Fruit fly (Drosophila melanogaster) whole organism, wandering third instar larva: ENCODE results near the gene Gyc32E.

Source experiments
- CG9705 ChIP-seq: fragments of 200-800 bp; sonication (Bioruptor generic); optimal IDR thresholded peaks from 2 replicates; lab custom pipeline; 2018; ENCODE audit warnings: missing biosample characterization, mild to moderate bottlenecking, missing genetic modification characterization
- Hnf4 ChIP-seq: fragments of 200-800 bp; sonication (Bioruptor generic); optimal IDR thresholded peaks from 2 replicates; lab custom pipeline; 2016; ENCODE audit warnings: missing biosample characterization, mild to moderate bottlenecking, missing genetic modification characterization
- Jra ChIP-seq: sonication (Bioruptor generic); optimal IDR thresholded peaks from 2 replicates; lab custom pipeline; 2016; ENCODE audit warnings: missing biosample characterization, missing genetic modification characterization
- Myc ChIP-seq: fragments of >200 bp; optimal IDR thresholded peaks from 2 replicates; lab custom pipeline; 2017
- OdsH ChIP-seq: fragments of 200-800 bp; sonication (Bioruptor generic); optimal IDR thresholded peaks from 2 replicates; lab custom pipeline; 2016; ENCODE audit warnings: missing biosample characterization, mild to moderate bottlenecking, missing genetic modification characterization
- dmrt93B ChIP-seq: fragments of 200-800 bp; sonication (Bioruptor generic); optimal IDR thresholded peaks from 2 replicates; lab custom pipeline; 2018; ENCODE audit warnings: missing biosample characterization, mild to moderate bottlenecking, missing genetic modification characterization
- fru ChIP-seq: fragments of 200-800 bp; sonication (Bioruptor generic); optimal IDR thresholded peaks from 3 replicates; lab custom pipeline; 2016; ENCODE audit warnings: missing biosample characterization, mild to moderate bottlenecking, missing genetic modification characterization
- h ChIP-seq: fragments of 200-800 bp; sonication (Bioruptor generic); optimal IDR thresholded peaks from 3 replicates; lab custom pipeline; 2016; ENCODE audit warnings: missing biosample characterization, mild to moderate bottlenecking, missing genetic modification characterization
- jim ChIP-seq: fragments of 175-275, 200-325 bp; sonication (Bioruptor generic); optimal IDR thresholded peaks from 2 replicates; lab custom pipeline; 2016; ENCODE audit warnings: missing biosample characterization, mild to moderate bottlenecking, missing genetic modification characterization
- pan ChIP-seq: fragments of >200 bp; optimal IDR thresholded peaks from 2 replicates; lab custom pipeline; 2017
- psq ChIP-seq: fragments of 200-800 bp; sonication (Bioruptor generic); optimal IDR thresholded peaks from 3 replicates; lab custom pipeline; 2017; ENCODE audit warnings: missing biosample characterization, mild to moderate bottlenecking, missing genetic modification characterization, moderate library complexity

DNA sequence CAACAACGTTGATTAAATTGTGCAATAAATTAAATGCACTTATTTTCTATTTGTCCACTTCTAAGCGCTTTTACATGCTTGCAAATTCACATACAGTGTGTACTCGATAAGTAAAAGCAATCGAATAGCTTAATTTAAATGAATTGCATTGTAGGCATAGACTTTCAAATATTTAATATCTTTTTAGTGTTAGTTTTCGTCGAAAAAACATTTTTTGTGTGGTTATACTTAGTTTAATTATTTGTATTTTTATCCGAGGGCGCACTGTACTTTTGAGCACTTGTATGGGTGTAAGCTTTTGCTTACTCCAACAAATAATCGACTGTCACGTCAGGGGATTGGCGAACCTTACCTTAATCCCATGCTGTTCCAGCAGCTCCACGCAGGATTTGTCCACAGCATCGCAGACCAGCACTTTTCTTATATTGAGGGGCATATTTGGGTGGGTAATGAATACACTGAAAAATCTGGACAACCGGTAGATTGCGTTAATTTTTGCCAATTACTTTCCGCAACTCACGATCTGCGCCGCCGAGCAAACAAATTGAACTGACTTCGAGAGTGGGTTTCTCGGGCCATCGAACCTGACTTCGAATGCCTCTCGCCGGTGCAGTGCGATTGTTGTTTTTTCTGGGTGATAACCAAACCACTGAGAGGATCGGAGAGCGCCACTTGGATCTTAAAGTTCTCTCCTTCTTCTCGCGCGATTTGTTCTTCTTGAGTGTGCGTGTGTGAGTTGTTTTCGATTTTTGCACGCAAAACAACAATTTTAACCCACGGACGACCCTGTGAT, 6.5 kb upstream of the Gyc32E start, which contains the start of gene CG6287:
- TF ChIP-seq fru (GFP tag; lab: Kevin White, UChicago) (peak; percentile 94), OdsH (GFP tag; lab: Kevin White, UChicago) (peak; percentile 94), Jra (peak; percentile 87), jim (peak; percentile 86), CG9705 (GFP tag; lab: Kevin White, UChicago) (peak; percentile 87), psq (peak; percentile 90), Myc (lab: Kevin White, UChicago) (no peak), dmrt93B (GFP tag; lab: Kevin White, UChicago) (peak; percentile 90), h (GFP tag; lab: Kevin White, UChicago) (peak; percentile 97), pan (no peak), Hnf4 (GFP tag; lab: Kevin White, UChicago) (peak; percentile 94)
